Worm (Caenorhabditis elegans) whole organism, L4/young adult: ENCODE data around the gene F59D12.2.

Experiments
- W03F9.2 ChIP-seq: fragments of 150-350 bp; optimal IDR thresholded peaks from 2 replicates; lab custom pipeline; 2014; ENCODE audit warnings: missing biosample characterization, missing genetic modification characterization
- dao-5 ChIP-seq: sonication (generic microtip); optimal IDR thresholded peaks from 2 replicates; lab custom pipeline; 2016; ENCODE audit warnings: missing genotype, missing genetic modification characterization, moderate library complexity, missing compliant biosample characterization
- him-1 ChIP-seq: sonication (generic microtip); optimal IDR thresholded peaks from 2 replicates; lab custom pipeline; 2016; ENCODE audit warnings: missing genotype, missing genetic modification reagents, missing genetic modification characterization, missing compliant biosample characterization

ce11 chrX:15655623-15656022 is 19.9 kb downstream of the F59D12.2 start:
- no peak for TF ChIP-seq him-1
- no peak for TF ChIP-seq W03F9.2 (tag; lab: Kevin White, UChicago)
- no peak for TF ChIP-seq dao-5
